Fruit fly (Drosophila melanogaster): ENCODE results near the gene bsk.

DNA sequence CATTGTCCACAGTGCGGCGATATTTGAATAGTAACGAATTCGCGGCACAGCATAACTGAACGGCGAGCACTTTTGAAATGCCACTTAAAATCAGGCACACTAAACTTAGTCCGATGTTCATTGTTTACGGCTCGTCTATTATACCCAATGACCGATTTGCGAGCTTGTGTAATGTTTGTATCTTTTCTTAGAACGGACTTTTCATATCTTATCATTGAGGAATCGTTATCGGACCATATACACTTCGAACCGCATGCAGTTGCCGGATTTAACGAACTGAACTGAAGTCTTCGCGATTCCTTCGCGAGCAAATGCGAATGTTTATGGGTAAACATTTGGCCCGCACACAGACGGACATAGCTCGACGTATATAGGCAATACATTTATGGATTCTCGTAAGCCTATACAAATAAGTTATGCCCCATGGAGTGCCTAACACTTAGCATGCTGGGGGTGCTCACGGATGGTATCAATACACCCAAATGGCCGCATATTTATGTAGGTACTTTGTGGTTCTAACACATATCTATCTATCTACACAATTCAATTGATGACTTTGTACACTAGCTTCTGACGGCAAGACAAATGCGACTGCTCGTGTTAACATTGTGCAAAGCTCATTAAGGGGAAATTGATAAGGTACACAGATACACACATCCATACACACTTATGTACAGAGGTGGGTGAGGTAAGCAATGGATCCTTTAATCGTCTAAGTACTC is 12.4 kb downstream of the bsk start, which contains the start of gene mthl15:
- TF ChIP-seq CG8478 (optimal IDR thresholded peaks at IDR 0.05) (no peak), psq (optimal IDR thresholded peaks at IDR 0.05) (no peak), usp (GFP tag; optimal IDR thresholded peaks at IDR 0.05) (no peak), EcR (GFP tag; optimal IDR thresholded peaks at IDR 0.05) (no peak), pan (optimal IDR thresholded peaks at IDR 0.05) (peak; percentile 8), Dll (optimal IDR thresholded peaks at IDR 0.05) (no peak)

Data from whole organism.